Worm (Caenorhabditis elegans) whole organism, L2 larva: ENCODE measurements around the gene M28.10.

ENCODE experiments used
- Y55F3AM.14 ChIP-seq: fragments of 200-800 bp; sonication (Bioruptor generic); optimal IDR thresholded peaks from 2 replicates; lab custom pipeline; 2018; ENCODE audit warnings: mild to moderate bottlenecking, missing genetic modification characterization, missing compliant biosample characterization
- ZK546.5 ChIP-seq: sonication (generic microtip); optimal IDR thresholded peaks from 2 replicates; lab custom pipeline; 2017; ENCODE audit warnings: missing biosample characterization, missing genetic modification characterization
- alr-1 ChIP-seq: fragments of 150-350 bp; optimal IDR thresholded peaks from 2 replicates; lab custom pipeline; 2014; ENCODE audit warnings: missing biosample characterization, missing genetic modification characterization
- aly-2 ChIP-seq: fragments of 150-350 bp; optimal IDR thresholded peaks from 2 replicates; lab custom pipeline; 2014; ENCODE audit warnings: missing biosample characterization, missing genetic modification characterization
- ama-1 ChIP-seq: fragments of 150-350 bp; optimal IDR thresholded peaks from 2 replicates; lab custom pipeline; 2018; ENCODE audit warnings: inconsistent platforms
- blmp-1 ChIP-seq: sonication (generic microtip); optimal IDR thresholded peaks from 2 replicates; lab custom pipeline; 2017; ENCODE audit warnings: missing genetic modification characterization, mild to moderate bottlenecking, missing compliant biosample characterization, antibody characterized with exemption, moderate library complexity; ENCODE audit not compliant: insufficient read depth
- ceh-16 ChIP-seq: fragments of 150-350 bp; optimal IDR thresholded peaks from 2 replicates; lab custom pipeline; 2014; ENCODE audit warnings: missing biosample characterization, missing genetic modification characterization
- ceh-82 ChIP-seq: fragments of 150-350 bp; optimal IDR thresholded peaks from 2 replicates; lab custom pipeline; 2014; ENCODE audit warnings: missing biosample characterization, missing genetic modification characterization
- crh-2 ChIP-seq: sonication (generic microtip); optimal IDR thresholded peaks from 2 replicates; lab custom pipeline; 2017; ENCODE audit warnings: missing biosample characterization, missing genetic modification characterization
- dmd-4 ChIP-seq: sonication (generic microtip); optimal IDR thresholded peaks from 2 replicates; lab custom pipeline; 2017; ENCODE audit warnings: missing biosample characterization, missing genetic modification characterization
- egl-27 ChIP-seq: sonication (generic microtip); optimal IDR thresholded peaks from 3 replicates; lab custom pipeline; 2017; ENCODE audit warnings: missing biosample characterization, missing genetic modification reagents, missing genetic modification characterization
- elt-3 ChIP-seq: sonication (generic microtip); optimal IDR thresholded peaks from 2 replicates; lab custom pipeline; 2017; ENCODE audit warnings: missing biosample characterization, missing genetic modification characterization
- fos-1 ChIP-seq: fragments of 150-350 bp; optimal IDR thresholded peaks from 2 replicates; lab custom pipeline; 2014; ENCODE audit warnings: missing biosample characterization, missing genetic modification characterization
- gmeb-1 ChIP-seq: fragments of 150-350 bp; optimal IDR thresholded peaks from 2 replicates; lab custom pipeline; 2014; ENCODE audit warnings: missing biosample characterization, missing genetic modification characterization
- lin-13 ChIP-seq: fragments of 150-350 bp; optimal IDR thresholded peaks from 2 replicates; lab custom pipeline; 2014; ENCODE audit warnings: missing biosample characterization, missing genetic modification reagents, missing genetic modification characterization
- lin-39 ChIP-seq: fragments of 150-350 bp; optimal IDR thresholded peaks from 2 replicates; lab custom pipeline; 2014; ENCODE audit warnings: missing biosample characterization, missing genetic modification reagents, missing genetic modification characterization
- mab-5 ChIP-seq: fragments of 150-350 bp; optimal IDR thresholded peaks from 2 replicates; lab custom pipeline; 2014; ENCODE audit warnings: missing biosample characterization, missing genetic modification characterization
- mdl-1 ChIP-seq, 2 experiments: fragments of 150-350 bp in 1 of 2; sonication (generic microtip) in 1 of 2; optimal IDR thresholded peaks; 2 replicates each; lab custom pipeline; 2017; ENCODE audit warnings: missing biosample characterization in 2 of 2, missing genetic modification characterization in 2 of 2
- nhr-12 ChIP-seq: fragments of 150-350 bp; optimal IDR thresholded peaks from 2 replicates; lab custom pipeline; 2014; ENCODE audit warnings: missing biosample characterization, missing genetic modification characterization
- nhr-129 ChIP-seq: fragments of 150-350 bp; optimal IDR thresholded peaks from 2 replicates; lab custom pipeline; 2014; ENCODE audit warnings: missing biosample characterization, missing genetic modification characterization
- nhr-23 ChIP-seq: fragments of 150-350 bp; optimal IDR thresholded peaks from 2 replicates; lab custom pipeline; 2014; ENCODE audit warnings: missing biosample characterization, missing genetic modification reagents, missing genetic modification characterization
- nhr-237 ChIP-seq: fragments of 150-350 bp; optimal IDR thresholded peaks from 2 replicates; lab custom pipeline; 2014; ENCODE audit warnings: missing biosample characterization, missing genetic modification characterization
- nhr-25 ChIP-seq: fragments of 150-350 bp; sonication (generic microtip); optimal IDR thresholded peaks from 3 replicates; lab custom pipeline; 2014; ENCODE audit warnings: missing biosample characterization, missing genetic modification characterization
- nhr-6 ChIP-seq: fragments of 150-350 bp; optimal IDR thresholded peaks from 2 replicates; lab custom pipeline; 2014; ENCODE audit warnings: missing biosample characterization, missing genetic modification characterization
- nhr-77 ChIP-seq: fragments of 150-350 bp; optimal IDR thresholded peaks from 2 replicates; lab custom pipeline; 2014; ENCODE audit warnings: missing biosample characterization, missing genetic modification characterization
- peb-1 ChIP-seq: fragments of 150-350 bp; optimal IDR thresholded peaks from 2 replicates; lab custom pipeline; 2014; ENCODE audit warnings: missing biosample characterization, missing genetic modification characterization
- skn-1 ChIP-seq: sonication (generic microtip); optimal IDR thresholded peaks from 2 replicates; lab custom pipeline; 2017; ENCODE audit warnings: missing biosample characterization, missing genetic modification characterization
- sma-3 ChIP-seq: sonication (generic microtip); optimal IDR thresholded peaks from 2 replicates; lab custom pipeline; 2016; ENCODE audit warnings: missing genetic modification reagents, missing genetic modification characterization, missing compliant biosample characterization
- sma-9 ChIP-seq, 2 experiments: fragments of 150-350 bp in 1 of 2; sonication (generic microtip) in 1 of 2; optimal IDR thresholded peaks; 2 replicates each; lab custom pipeline; 2014 to 2016; ENCODE audit warnings: missing genetic modification characterization in 2 of 2, mild to moderate bottlenecking in 1 of 2, missing biosample characterization in 1 of 2, missing compliant biosample characterization in 1 of 2, missing genetic modification reagents in 1 of 2, moderate library complexity in 1 of 2
- unc-39 ChIP-seq: fragments of 150-350 bp; optimal IDR thresholded peaks from 2 replicates; lab custom pipeline; 2014; ENCODE audit warnings: missing biosample characterization, missing genetic modification characterization
- unc-55 ChIP-seq: fragments of 150-350 bp; sonication (generic microtip); optimal IDR thresholded peaks from 3 replicates; lab custom pipeline; 2014; ENCODE audit warnings: missing biosample characterization, missing genetic modification reagents, missing genetic modification characterization
- unc-62 ChIP-seq: fragments of 150-350 bp; optimal IDR thresholded peaks from 2 replicates; lab custom pipeline; 2014; ENCODE audit warnings: missing biosample characterization, missing genetic modification reagents, missing genetic modification characterization
- zag-1 ChIP-seq: fragments of 150-350 bp; optimal IDR thresholded peaks from 2 replicates; lab custom pipeline; 2014; ENCODE audit warnings: missing biosample characterization, missing genetic modification characterization
- ztf-1 ChIP-seq: fragments of 200-800 bp; sonication (Bioruptor generic); conservative IDR thresholded peaks from 2 replicates; pipeline ENCODE4 v1.3.6; 2022; ENCODE audit warnings: missing genetic modification characterization, missing compliant biosample characterization
- ztf-11 ChIP-seq: sonication (generic microtip); optimal IDR thresholded peaks from 2 replicates; lab custom pipeline; 2017; ENCODE audit warnings: missing biosample characterization, missing genetic modification characterization
- ztf-4 ChIP-seq: fragments of 150-350 bp; optimal IDR thresholded peaks from 2 replicates; lab custom pipeline; 2014; ENCODE audit warnings: missing biosample characterization, missing genetic modification characterization

M28.10 gene

ce11 chrII:10630944-10631343 lies 16.4 kb upstream of the M28.10 start:
- TF ChIP-seq unc-62 (no peak), fos-1 (tag; lab: Kevin White, UChicago) (peak; percentile 55), mdl-1 (tag; optimal IDR thresholded peaks at IDR 0.05; lab: Kevin White, UChicago) (no peak), crh-2 (tag; lab: Kevin White, UChicago) (no peak), sma-3 (GFP tag; lab: Kevin White, UChicago) (no peak), ZK546.5 (tag; lab: Kevin White, UChicago) (no peak)

ce11 chrII:10639110-10639509 lies 8.2 kb upstream of the M28.10 start, which contains the start of gene M28.9:
M28.9 (plus strand) TSS chrII:10639410.
- TF ChIP-seq ceh-82 (no peak), nhr-12 (no peak), nhr-77 (tag; lab: Kevin White, UChicago) (no peak), ama-1 (no peak), nhr-129 (tag; lab: Kevin White, UChicago) (no peak), fos-1 (tag; lab: Kevin White, UChicago) (no peak), skn-1 (tag; lab: Kevin White, UChicago) (no peak), peb-1 (tag; lab: Kevin White, UChicago) (no peak), nhr-6 (tag; lab: Kevin White, UChicago) (no peak), ztf-4 (tag; lab: Kevin White, UChicago) (no peak), dmd-4 (no peak), unc-62 (no peak), sma-9 (GFP tag; optimal IDR thresholded peaks at IDR 0.05; lab: Kevin White, UChicago) (no peak), sma-9 (tag; optimal IDR thresholded peaks at IDR 0.05; lab: Kevin White, UChicago) (no peak)

- TF ChIP-seq dmd-4, result no peak
- no peak for TF ChIP-seq nhr-12
- no peak for TF ChIP-seq egl-27 (tag; lab: Kevin White, UChicago)
- TF ChIP-seq lin-13 (GFP tag; lab: Kevin White, UChicago), result no peak
- TF ChIP-seq ztf-1, result no peak
- TF ChIP-seq nhr-25, result no peak
- no peak for TF ChIP-seq ztf-4 (tag; lab: Kevin White, UChicago)
- no peak for TF ChIP-seq nhr-6 (tag; lab: Kevin White, UChicago)
- TF ChIP-seq zag-1, result no peak
- TF ChIP-seq ama-1, result no peak
- TF ChIP-seq gmeb-1 (tag; lab: Kevin White, UChicago), result no peak
- TF ChIP-seq alr-1 (tag; lab: Kevin White, UChicago), result no peak
- no peak for TF ChIP-seq nhr-23 (tag; lab: Kevin White, UChicago)
- TF ChIP-seq aly-2 (tag; lab: Kevin White, UChicago), result no peak
- TF ChIP-seq crh-2 (tag; lab: Kevin White, UChicago), result no peak
- no peak for TF ChIP-seq lin-39 (tag; lab: Kevin White, UChicago)
- TF ChIP-seq unc-39, result no peak
These were observed 3.9 kb upstream of the M28.10 start, which contains the start of gene M28.4 for ce11 chrII:10643403-10643802. M28.4 (plus strand) TSS chrII:10643703.

ce11 chrII:10652112-10652511 lies 4.8 kb downstream of the M28.10 start, which contains the start of gene nphp-1:
nphp-1 (minus strand) TSS chrII:10652256.
- TF ChIP-seq ztf-4 (tag; lab: Kevin White, UChicago), result no peak
- TF ChIP-seq unc-62, result no peak
- TF ChIP-seq elt-3, result no peak
- no peak for TF ChIP-seq Y55F3AM.14 (GFP tag; lab: Kevin White, UChicago)
- TF ChIP-seq blmp-1 (tag; lab: Kevin White, UChicago), result no peak
- TF ChIP-seq sma-9 (GFP tag; optimal IDR thresholded peaks at IDR 0.05; lab: Kevin White, UChicago), result no peak
- no peak for TF ChIP-seq sma-9 (tag; optimal IDR thresholded peaks at IDR 0.05; lab: Kevin White, UChicago)
- no peak for TF ChIP-seq alr-1 (tag; lab: Kevin White, UChicago)
- no peak for TF ChIP-seq zag-1
- no peak for TF ChIP-seq unc-55 (GFP tag; lab: Kevin White, UChicago)
- no peak for TF ChIP-seq nhr-77 (tag; lab: Kevin White, UChicago)
- no peak for TF ChIP-seq mab-5 (tag; lab: Kevin White, UChicago)
- no peak for TF ChIP-seq crh-2 (tag; lab: Kevin White, UChicago)
- no peak for TF ChIP-seq egl-27 (tag; lab: Kevin White, UChicago)
- TF ChIP-seq ceh-16 (tag; lab: Kevin White, UChicago), result no peak
- no peak for TF ChIP-seq nhr-129 (tag; lab: Kevin White, UChicago)
- TF ChIP-seq nhr-25, result no peak
- TF ChIP-seq ztf-11, result no peak
- no peak for TF ChIP-seq nhr-237 (tag; lab: Kevin White, UChicago)
